Fruit fly (Drosophila melanogaster): ENCODE measurements around the gene alpha-Est6.

Gene alpha-Est6

DNA sequence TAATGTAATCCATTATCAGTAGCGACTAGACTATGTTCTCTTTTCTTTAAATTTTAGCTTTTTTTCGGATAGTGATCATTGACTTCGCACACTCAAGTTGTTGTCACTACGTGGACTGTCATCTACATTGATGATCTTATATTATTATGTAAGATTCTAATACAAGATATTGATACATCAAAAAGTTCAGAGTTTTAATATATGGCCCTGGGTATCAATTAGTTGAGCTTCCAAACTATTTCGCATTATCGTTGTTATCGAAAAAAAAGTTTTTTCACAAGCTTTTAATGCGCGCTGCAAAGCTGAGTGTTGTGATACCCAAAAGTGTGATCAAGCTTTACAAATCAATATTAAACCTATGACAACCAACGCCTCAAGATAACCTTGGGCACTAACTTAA lies 36.5 kb downstream of the alpha-Est6 start (continued):
- TF ChIP-seq HLH4C (GFP tag; IDR thresholded peaks at IDR 0.05; ENCODE audit: partially characterized antibody) (peak; percentile 91), CG2678 (tag; optimal IDR thresholded peaks at IDR 0.05) (peak; percentile 32), sisA (GFP tag; IDR thresholded peaks at IDR 0.05) (no peak), Dref (GFP tag; IDR thresholded peaks at IDR 0.05) (peak; percentile 67), Dip3 (GFP tag; optimal IDR thresholded peaks at IDR 0.05) (peak; percentile 14), CG18476 (GFP tag; optimal IDR thresholded peaks at IDR 0.05) (peak; percentile 13), az2 (GFP tag; optimal IDR thresholded peaks at IDR 0.05) (peak; percentile 8), pzg (GFP tag; optimal IDR thresholded peaks at IDR 0.05) (peak; percentile 27), CG12942 (GFP tag; optimal IDR thresholded peaks at IDR 0.05) (no peak), gcm2 (GFP tag; optimal IDR thresholded peaks at IDR 0.05) (no peak), gcm (GFP tag; optimal IDR thresholded peaks at IDR 0.05) (no peak), Oli (tag; optimal IDR thresholded peaks at IDR 0.05) (peak; percentile 33), Abd-B (GFP tag; optimal IDR thresholded peaks at IDR 0.05) (peak; percentile 13), Doc2 (GFP tag; IDR thresholded peaks at IDR 0.05) (no peak), row (GFP tag; IDR thresholded peaks at IDR 0.05) (peak; percentile 66), CG4854 (GFP tag; optimal IDR thresholded peaks at IDR 0.05) (peak; percentile 16), exex (tag; optimal IDR thresholded peaks at IDR 0.05) (peak; percentile 58), CG11085 (GFP tag; IDR thresholded peaks at IDR 0.05) (no peak), al (GFP tag; IDR thresholded peaks at IDR 0.05) (peak; percentile 41; the same call in 1 of the 2 replicates), CG10147 (GFP tag; optimal IDR thresholded peaks at IDR 0.05) (peak; percentile 20), bcd (GFP tag; optimal IDR thresholded peaks at IDR 0.05) (peak; percentile 9), knrl (GFP tag; IDR thresholded peaks at IDR 0.05; ENCODE audit: partially characterized antibody) (peak; percentile 33; the same call in 2 of the 3 replicates), dati (GFP tag; IDR thresholded peaks at IDR 0.05) (no peak), Aef1 (GFP tag; IDR thresholded peaks at IDR 0.05) (no peak)

DNA sequence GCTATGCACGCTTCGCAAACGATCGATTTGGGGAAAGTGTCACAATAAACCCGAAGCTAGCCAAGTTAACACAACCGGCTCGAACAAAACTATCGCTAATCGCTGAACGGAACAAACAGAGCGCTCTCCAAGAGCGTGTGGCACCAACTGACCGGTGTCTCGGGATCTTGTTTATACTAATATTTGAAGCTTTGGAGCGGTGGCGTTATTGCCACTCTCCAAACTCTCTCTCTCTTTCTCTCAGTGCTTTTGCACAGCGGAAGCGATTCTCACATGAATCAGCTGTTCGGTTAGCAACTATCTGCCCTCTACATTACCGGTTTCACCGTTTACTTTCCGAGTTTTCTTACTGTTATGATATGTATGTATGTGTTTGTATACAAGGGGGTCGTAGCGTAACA lies 37.1 kb downstream of the alpha-Est6 start:
- TF ChIP-seq bigmax (GFP tag; optimal IDR thresholded peaks at IDR 0.05) (no peak), CG12744 (GFP tag; optimal IDR thresholded peaks at IDR 0.05) (no peak), sna (GFP tag; IDR thresholded peaks at IDR 0.05; ENCODE audit: partially characterized antibody) (no peak), CG8359 (GFP tag; optimal IDR thresholded peaks at IDR 0.05; ENCODE audit: borderline replicate concordance) (no peak), CG10959 (GFP tag; IDR thresholded peaks at IDR 0.05) (no peak), prd (optimal IDR thresholded peaks at IDR 0.05) (no peak), prd (GFP tag; IDR thresholded peaks at IDR 0.05) (no peak), CG6854 (GFP tag; optimal IDR thresholded peaks at IDR 0.05) (no peak), CG2202 (tag; optimal IDR thresholded peaks at IDR 0.05) (no peak), Fer2 (tag; optimal IDR thresholded peaks at IDR 0.05) (no peak), CkIIα-i1 (GFP tag; IDR thresholded peaks at IDR 0.05) (no peak), caup (GFP tag; optimal IDR thresholded peaks at IDR 0.05; ENCODE audit: severe bottlenecking) (no peak), pan (optimal IDR thresholded peaks at IDR 0.05) (no peak), pan (GFP tag; optimal IDR thresholded peaks at IDR 0.05 in 1 of 2, IDR thresholded peaks at IDR 0.05 in 1 of 2) (no peak), CG31224 (GFP tag; IDR thresholded peaks at IDR 0.05) (no peak), CG4854 (GFP tag; optimal IDR thresholded peaks at IDR 0.05) (no peak), CG12219 (GFP tag; optimal IDR thresholded peaks at IDR 0.05) (peak; percentile 3), Med (GFP tag) (peak; percentile 75), CG7372 (GFP tag; IDR thresholded peaks at IDR 0.05) (no peak), ato (GFP tag; IDR thresholded peaks at IDR 0.05; ENCODE audit: partially characterized antibody) (no peak), CG16779 (GFP tag; IDR thresholded peaks at IDR 0.05) (0 out of 2 replicates have a peak, but pooled peaks have one; percentile 18), CG18262 (tag; optimal IDR thresholded peaks at IDR 0.05) (no peak), Dip3 (GFP tag; optimal IDR thresholded peaks at IDR 0.05) (no peak), CG34376 (GFP tag; optimal IDR thresholded peaks at IDR 0.05) (peak; percentile 41), Dp (GFP tag; optimal IDR thresholded peaks at IDR 0.05) (no peak), Trl (optimal IDR thresholded peaks at IDR 0.05) (peak; percentile 71 to 91), Trl (GFP tag; optimal IDR thresholded peaks at IDR 0.05) (peak; percentile 19), CG11723 (GFP tag; optimal IDR thresholded peaks at IDR 0.05) (no peak), ro (GFP tag; IDR thresholded peaks at IDR 0.05) (no peak), CG17328 (GFP tag; IDR thresholded peaks at IDR 0.05) (no peak)
